Fruit fly (Drosophila melanogaster): Measurements from ENCODE around the gene Ugt37A1.

The Ugt37A1 gene

DNA sequence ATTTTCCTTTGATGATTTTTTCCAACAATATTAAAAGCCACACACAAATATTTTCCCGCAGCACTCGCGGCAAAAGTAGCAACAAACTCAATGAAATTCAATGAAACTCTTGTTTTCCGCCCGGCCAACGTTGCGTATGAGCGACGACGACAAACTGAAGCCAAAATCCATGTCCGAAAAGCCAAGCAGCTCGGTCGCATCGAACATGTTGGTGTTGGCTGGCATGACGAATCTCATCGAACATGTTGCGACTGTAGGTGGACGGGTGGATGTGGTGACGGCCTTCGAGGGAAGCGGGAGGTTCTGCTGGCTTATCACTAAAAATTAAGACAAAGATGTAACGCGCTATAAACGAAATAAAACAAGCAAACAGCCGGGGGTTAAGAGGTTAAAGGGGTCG, 25.3 kb upstream of the Ugt37A1 start:
- peak; percentile 11 for TF ChIP-seq CG3995 (GFP tag; optimal IDR thresholded peaks at IDR 0.05)
- no peak for TF ChIP-seq CG12299 (tag; optimal IDR thresholded peaks at IDR 0.05)
- peak; percentile 65 for TF ChIP-seq sd (tag; optimal IDR thresholded peaks at IDR 0.05)
- TF ChIP-seq Med (GFP tag) = peak; percentile 76
- TF ChIP-seq zen2 (GFP tag; IDR thresholded peaks at IDR 0.05; ENCODE audit: partially characterized antibody) = no peak
- TF ChIP-seq CG13287 (GFP tag; IDR thresholded peaks at IDR 0.05; ENCODE audit: partially characterized antibody) = peak; percentile 31; the same call in 1 of the 2 replicates
- TF ChIP-seq CG1603 (tag; optimal IDR thresholded peaks at IDR 0.05) = no peak
- TF ChIP-seq sna (GFP tag; IDR thresholded peaks at IDR 0.05; ENCODE audit: partially characterized antibody) = no peak
- TF ChIP-seq Hmx (GFP tag; optimal IDR thresholded peaks at IDR 0.05) = no peak
- TF ChIP-seq ftz-f1 (GFP tag; optimal IDR thresholded peaks at IDR 0.05) = peak; percentile 75
- TF ChIP-seq jing (GFP tag; optimal IDR thresholded peaks at IDR 0.05) = no peak
- TF ChIP-seq Jarid2 (GFP tag; optimal IDR thresholded peaks at IDR 0.05) = peak; percentile 89
- TF ChIP-seq CG8765 (GFP tag; IDR thresholded peaks at IDR 0.05) = no peak
- TF ChIP-seq CG15269 (tag; optimal IDR thresholded peaks at IDR 0.05) = peak; percentile 16
- peak; percentile 33 for TF ChIP-seq sug (tag; optimal IDR thresholded peaks at IDR 0.05)
- no peak for TF ChIP-seq ssp (GFP tag; IDR thresholded peaks at IDR 0.05)
- TF ChIP-seq Dll (GFP tag; IDR thresholded peaks at IDR 0.05; ENCODE audit: partially characterized antibody) = no peak
- no peak for TF ChIP-seq CG1602 (GFP tag; optimal IDR thresholded peaks at IDR 0.05)
- peak; percentile 53 for TF ChIP-seq Deaf1 (tag; optimal IDR thresholded peaks at IDR 0.05)
- TF ChIP-seq H15 (GFP tag; IDR thresholded peaks at IDR 0.05) = no peak
- TF ChIP-seq lov (optimal IDR thresholded peaks at IDR 0.05) = no peak
- no peak for TF ChIP-seq lov (GFP tag; IDR thresholded peaks at IDR 0.05)
- no peak for TF ChIP-seq CG11398 (GFP tag; optimal IDR thresholded peaks at IDR 0.05)
- TF ChIP-seq schlank (tag; optimal IDR thresholded peaks at IDR 0.05) = no peak
- no peak for TF ChIP-seq B-H1 (GFP tag; IDR thresholded peaks at IDR 0.05)
- no peak for TF ChIP-seq wek (GFP tag; optimal IDR thresholded peaks at IDR 0.05)
- no peak for TF ChIP-seq CG8290 (GFP tag; optimal IDR thresholded peaks at IDR 0.05)
- peak in 1 of 2 experiments; percentile 39 for TF ChIP-seq CG8290 (tag; optimal IDR thresholded peaks at IDR 0.05)
- TF ChIP-seq Mes4 (GFP tag; optimal IDR thresholded peaks at IDR 0.05) = no peak
- no peak for TF ChIP-seq gsb (GFP tag; IDR thresholded peaks at IDR 0.05)
- no peak for TF ChIP-seq CG11247 (GFP tag; IDR thresholded peaks at IDR 0.05)
- TF ChIP-seq tio (GFP tag; optimal IDR thresholded peaks at IDR 0.05) = no peak
- peak; percentile 24 for TF ChIP-seq CG15514 (GFP tag; optimal IDR thresholded peaks at IDR 0.05)
- peak; percentile 99 for TF ChIP-seq CG5180 (GFP tag; optimal IDR thresholded peaks at IDR 0.05)
- TF ChIP-seq CG9437 (GFP tag; optimal IDR thresholded peaks at IDR 0.05) = no peak
- TF ChIP-seq kni (GFP tag; optimal IDR thresholded peaks at IDR 0.05) = no peak
- peak; percentile 61 for TF ChIP-seq kay (GFP tag; optimal IDR thresholded peaks at IDR 0.05)
- TF ChIP-seq Ravus (GFP tag; IDR thresholded peaks at IDR 0.05) = no peak
- peak; percentile 13 for TF ChIP-seq Fer1 (GFP tag; optimal IDR thresholded peaks at IDR 0.05)
- peak; percentile 63 for TF ChIP-seq Ets65A (GFP tag)
- no peak for TF ChIP-seq CG2712 (tag; optimal IDR thresholded peaks at IDR 0.05)
- peak; percentile 36 for TF ChIP-seq sens (GFP tag)
- TF ChIP-seq wdn (GFP tag; IDR thresholded peaks at IDR 0.05) = no peak
- no peak for TF ChIP-seq Fer3 (tag; optimal IDR thresholded peaks at IDR 0.05)
- peak; percentile 28; the same call in 1 of the 3 replicates for TF ChIP-seq ci (GFP tag; IDR thresholded peaks at IDR 0.05)
- TF ChIP-seq eve (GFP tag; optimal IDR thresholded peaks at IDR 0.05) = no peak
- no peak for TF ChIP-seq grau (tag; optimal IDR thresholded peaks at IDR 0.05)
- TF ChIP-seq Pdp1 (GFP tag; optimal IDR thresholded peaks at IDR 0.05) = peak in 1 of 2 experiments; percentile 15
- peak; percentile 13 for TF ChIP-seq CG10147 (GFP tag; optimal IDR thresholded peaks at IDR 0.05)
- peak; percentile 74 for TF ChIP-seq crol (GFP tag; IDR thresholded peaks at IDR 0.05)
- no peak for TF ChIP-seq sqz (GFP tag; optimal IDR thresholded peaks at IDR 0.05)
- no peak for TF ChIP-seq CG10543 (GFP tag; optimal IDR thresholded peaks at IDR 0.05)

Measured in whole organism, embryonic.